Fruit fly (Drosophila melanogaster) whole organism, adult: Measurements from ENCODE around the gene CG32152.
A peak's percentile ranks its signal among the peaks of the same experiment; 100 is the strongest.

Source experiments
- CG11617 ChIP-seq: fragments of 200-800 bp; sonication (Bioruptor generic); optimal IDR thresholded peaks from 2 replicates; lab custom pipeline; 2017; ENCODE audit warnings: mild to moderate bottlenecking, missing biosample characterization, missing genetic modification reagents, missing genetic modification characterization
- CG12768 ChIP-seq: fragments of 200-800 bp; sonication (Bioruptor generic); optimal IDR thresholded peaks from 2 replicates; lab custom pipeline; 2017; ENCODE audit warnings: missing biosample characterization, missing genetic modification characterization, mild to moderate bottlenecking, moderate library complexity, missing genetic modification reagents
- CG1620 ChIP-seq: fragments of 200-800 bp; sonication (Bioruptor generic); optimal IDR thresholded peaks from 2 replicates; lab custom pipeline; 2016; ENCODE audit warnings: missing biosample characterization, missing genetic modification characterization
- CG7101 ChIP-seq: fragments of 200-800 bp; sonication (Bioruptor generic); optimal IDR thresholded peaks from 2 replicates; lab custom pipeline; 2018; ENCODE audit warnings: missing biosample characterization, mild to moderate bottlenecking, missing genetic modification characterization, moderate library complexity
- Clk ChIP-seq: fragments of 200-800 bp; sonication (Bioruptor generic); optimal IDR thresholded peaks from 2 replicates; lab custom pipeline; 2017; ENCODE audit warnings: missing biosample characterization, missing genetic modification characterization
- Mnt ChIP-seq: fragments of 200-800 bp; sonication (Bioruptor generic); optimal IDR thresholded peaks from 2 replicates; lab custom pipeline; 2016; ENCODE audit warnings: missing biosample characterization, mild to moderate bottlenecking, missing genetic modification characterization
- bab1 ChIP-seq: fragments of 200-800 bp; sonication (Bioruptor generic); optimal IDR thresholded peaks from 3 replicates; lab custom pipeline; 2019; ENCODE audit warnings: missing biosample characterization, mild to moderate bottlenecking, missing genetic modification characterization, moderate library complexity
- cnc ChIP-seq, 2 experiments: fragments of >200 bp; optimal IDR thresholded peaks; 2 replicates each; lab custom pipeline; 2017
- tj ChIP-seq: fragments of 200-800 bp; sonication (Bioruptor generic); optimal IDR thresholded peaks from 3 replicates; lab custom pipeline; 2017; ENCODE audit warnings: missing biosample characterization, mild to moderate bottlenecking, missing genetic modification characterization, moderate library complexity

dm6 chr3L:16128973-16129745, 14.7 kb downstream of the CG32152 start, which contains the start of gene SsRbeta:
- TF ChIP-seq CG12768 = no peak
- no peak for TF ChIP-seq CG1620 (GFP tag; lab: Kevin White, UChicago)
- TF ChIP-seq CG11617 = peak; percentile 34
- TF ChIP-seq tj (GFP tag; lab: Kevin White, UChicago) = no peak
- TF ChIP-seq bab1 (GFP tag; lab: Kevin White, UChicago) = peak; percentile 24
- TF ChIP-seq Mnt (GFP tag; lab: Kevin White, UChicago) = peak; percentile 48
- no peak for TF ChIP-seq cnc (optimal IDR thresholded peaks at IDR 0.05; lab: Kevin White, UChicago)
- TF ChIP-seq Clk (GFP tag; lab: Kevin White, UChicago) = no peak
- TF ChIP-seq CG7101 (tag; lab: Kevin White, UChicago) = peak; percentile 37
